Worm (Caenorhabditis elegans): ENCODE measurements around the gene fbxb-53.

Gene fbxb-53

DNA sequence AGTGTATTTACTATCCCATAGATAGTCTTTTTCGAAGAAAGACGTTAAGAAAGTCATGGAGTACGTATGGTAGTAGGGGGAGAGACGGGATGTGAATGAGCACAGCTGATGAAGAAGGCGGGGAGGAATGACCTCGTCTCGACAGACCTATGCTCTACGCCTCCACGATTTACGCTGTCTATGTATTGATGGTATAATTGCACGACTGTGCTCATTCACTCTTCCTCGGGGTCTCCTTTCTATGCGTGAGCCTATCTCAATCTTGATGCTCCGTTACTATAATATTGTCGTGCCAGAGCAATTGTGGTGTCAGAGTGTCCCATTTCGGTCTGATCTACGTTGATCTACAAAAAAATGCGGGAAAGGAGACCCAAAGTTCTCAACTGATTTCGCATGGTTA, 29.5 kb downstream of the fbxb-53 start, which contains the start of gene C08F1.10:
Gene C08F1.10 (minus strand): TSS at position 101 of the 400 bp plus-strand sequence.
- no peak for TF ChIP-seq T22C8.4 (GFP tag; IDR thresholded peaks at IDR 0.05)
- TF ChIP-seq med-1 (GFP tag; optimal IDR thresholded peaks at IDR 0.05; ENCODE audit: insufficient read depth): no peak
- TF ChIP-seq ztf-29 (GFP tag; IDR thresholded peaks at IDR 0.05): no peak
- no peak for TF ChIP-seq ztf-23 (GFP tag; IDR thresholded peaks at IDR 0.05)
- no peak for TF ChIP-seq ref-1 (GFP tag; conservative IDR thresholded peaks at IDR 0.05)

DNA sequence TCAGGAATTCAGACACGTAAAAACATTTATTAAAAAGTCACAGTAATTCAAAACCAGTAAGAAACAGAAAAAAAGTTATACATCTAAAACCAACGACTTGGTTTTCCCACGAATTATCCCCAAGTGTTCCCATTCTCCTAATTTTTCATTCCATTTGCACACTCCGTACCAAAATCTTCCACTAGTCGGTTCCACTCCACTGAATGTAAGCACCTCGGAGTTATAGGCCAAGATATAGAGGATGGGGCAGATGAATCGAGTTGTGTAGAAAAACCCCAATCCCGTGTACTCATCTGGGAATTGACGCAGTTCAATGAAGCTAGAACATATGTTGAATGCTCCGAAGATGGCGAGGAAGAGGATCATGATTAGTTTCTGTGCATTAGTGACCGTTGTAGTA, 30.5 kb downstream of the fbxb-53 start:
- TF ChIP-seq tab-1 (GFP tag; IDR thresholded peaks at IDR 0.05): no peak
- no peak for TF ChIP-seq med-1 (GFP tag; optimal IDR thresholded peaks at IDR 0.05; ENCODE audit: insufficient read depth)
- no peak for TF ChIP-seq flt-1 (GFP tag; IDR thresholded peaks at IDR 0.05)
- TF ChIP-seq klf-2 (GFP tag; conservative IDR thresholded peaks at IDR 0.05): no peak
- TF ChIP-seq T22C8.4 (GFP tag; IDR thresholded peaks at IDR 0.05): no peak
- no peak for TF ChIP-seq ztf-29 (GFP tag; IDR thresholded peaks at IDR 0.05)
- TF ChIP-seq ref-1 (GFP tag; conservative IDR thresholded peaks at IDR 0.05): no peak

DNA sequence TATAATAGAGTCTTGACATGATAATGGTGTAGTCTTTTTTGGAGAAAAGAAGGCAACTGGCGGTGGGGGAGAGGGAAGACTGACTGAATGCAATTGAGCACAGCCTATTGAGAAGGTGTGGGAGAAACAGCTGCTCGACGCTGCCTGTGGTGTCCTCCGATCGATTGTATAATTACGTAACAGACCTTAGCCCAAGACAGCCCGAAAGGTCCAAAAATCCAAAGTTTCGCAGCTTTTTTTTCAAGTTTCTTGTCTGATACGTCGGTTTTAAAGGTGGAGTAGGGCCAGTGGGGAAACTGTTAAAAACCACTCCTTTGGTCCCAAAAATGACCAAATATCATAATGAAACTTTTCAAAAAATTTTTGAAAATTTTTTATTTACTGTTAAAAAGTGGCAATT, 31.4 kb downstream of the fbxb-53 start, which contains the start of the genes C08F1.6 and fbxb-13:
Gene C08F1.6 (minus strand): TSS at position 101 of the 400 bp plus-strand sequence.
Gene fbxb-13 (plus strand): TSS at position 191 of the 400 bp plus-strand sequence.
- TF ChIP-seq ref-1 (GFP tag; conservative IDR thresholded peaks at IDR 0.05) (no peak), cog-1 (tag; optimal IDR thresholded peaks at IDR 0.05) (no peak), ztf-29 (GFP tag; IDR thresholded peaks at IDR 0.05) (no peak), tab-1 (GFP tag; IDR thresholded peaks at IDR 0.05) (no peak), flt-1 (GFP tag; IDR thresholded peaks at IDR 0.05) (no peak), med-1 (GFP tag; optimal IDR thresholded peaks at IDR 0.05; ENCODE audit: insufficient read depth) (no peak), ztf-23 (GFP tag; IDR thresholded peaks at IDR 0.05) (no peak), klf-2 (GFP tag; conservative IDR thresholded peaks at IDR 0.05) (no peak), T22C8.4 (GFP tag; IDR thresholded peaks at IDR 0.05) (no peak)

DNA sequence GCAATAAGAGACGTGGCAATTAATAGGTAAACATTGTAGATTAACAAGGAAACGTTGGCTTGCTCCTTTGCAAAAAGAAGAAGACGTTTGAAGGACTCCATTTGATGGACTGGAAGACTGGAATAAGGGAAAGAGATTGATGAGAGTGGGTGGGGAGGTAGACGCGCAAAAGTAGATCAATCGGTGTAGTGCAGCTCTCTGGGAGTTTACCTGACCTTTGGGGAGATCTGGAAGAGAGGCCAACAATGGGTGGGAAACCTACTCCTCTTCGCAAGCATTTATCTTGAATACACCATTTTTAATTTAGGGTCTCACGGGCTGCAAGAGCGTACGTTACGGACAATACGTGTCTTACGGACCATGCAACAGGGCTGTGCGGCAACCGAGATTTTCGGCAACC, 49.7 kb downstream of the fbxb-53 start, which contains the start of gene C08F1.12:
Gene C08F1.12 (minus strand): TSS at position 101 of the 400 bp plus-strand sequence.
- no peak for TF ChIP-seq med-1 (GFP tag; optimal IDR thresholded peaks at IDR 0.05; ENCODE audit: insufficient read depth)
- no peak for TF ChIP-seq flt-1 (GFP tag; IDR thresholded peaks at IDR 0.05)
- TF ChIP-seq ztf-23 (GFP tag; IDR thresholded peaks at IDR 0.05): no peak
- TF ChIP-seq ztf-29 (GFP tag; IDR thresholded peaks at IDR 0.05): no peak
- TF ChIP-seq T22C8.4 (GFP tag; IDR thresholded peaks at IDR 0.05): no peak
- TF ChIP-seq klf-2 (GFP tag; conservative IDR thresholded peaks at IDR 0.05): no peak
- no peak for TF ChIP-seq tab-1 (GFP tag; IDR thresholded peaks at IDR 0.05)
- no peak for TF ChIP-seq ref-1 (GFP tag; conservative IDR thresholded peaks at IDR 0.05)
- TF ChIP-seq cog-1 (tag; optimal IDR thresholded peaks at IDR 0.05): no peak

DNA sequence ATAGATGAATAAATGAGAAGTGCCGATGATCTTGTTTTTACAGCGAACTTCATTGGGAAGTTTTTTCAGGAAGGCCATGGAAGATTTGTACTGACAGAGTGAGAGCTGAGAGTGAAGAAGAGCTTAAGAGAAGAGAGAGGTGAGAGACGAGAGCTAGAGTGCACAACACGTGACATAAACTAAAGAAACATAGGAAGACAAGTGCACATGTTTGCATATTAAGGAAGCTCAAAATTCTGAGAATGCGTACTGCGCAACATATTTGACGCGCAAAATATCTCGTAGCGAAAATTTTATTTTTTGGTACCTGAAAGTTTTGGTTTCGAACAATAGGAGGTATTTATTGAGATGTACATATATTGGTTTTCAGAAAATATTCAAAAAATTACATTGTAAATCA, 51.5 kb downstream of the fbxb-53 start, which contains the start of gene C08F1.8:
Gene C08F1.8 (minus strand): TSS at position 101 of the 400 bp plus-strand sequence.
- TF ChIP-seq klf-2 (GFP tag; conservative IDR thresholded peaks at IDR 0.05) (no peak), ztf-23 (GFP tag; IDR thresholded peaks at IDR 0.05) (no peak), T22C8.4 (GFP tag; IDR thresholded peaks at IDR 0.05) (no peak), ztf-29 (GFP tag; IDR thresholded peaks at IDR 0.05) (no peak), flt-1 (GFP tag; IDR thresholded peaks at IDR 0.05) (no peak), med-1 (GFP tag; optimal IDR thresholded peaks at IDR 0.05; ENCODE audit: insufficient read depth) (no peak), tab-1 (GFP tag; IDR thresholded peaks at IDR 0.05) (no peak), cog-1 (tag; optimal IDR thresholded peaks at IDR 0.05) (no peak), ref-1 (GFP tag; conservative IDR thresholded peaks at IDR 0.05) (no peak)
